Worm (Caenorhabditis elegans): ENCODE results near the gene srh-282.

ce11 chrIV:266148-266547 is 7.1 kb downstream of the srh-282 start, which contains the start of gene T21D12.12:
- TF ChIP-seq cog-1 (tag; optimal IDR thresholded peaks at IDR 0.05) (no peak), tab-1 (GFP tag; IDR thresholded peaks at IDR 0.05) (no peak), ztf-29 (GFP tag; IDR thresholded peaks at IDR 0.05) (no peak), flt-1 (GFP tag; IDR thresholded peaks at IDR 0.05) (no peak)
